Worm (Caenorhabditis elegans) whole organism, L4/young adult: ENCODE measurements around the gene fntb-1.

Experiments
- W03F9.2 ChIP-seq: fragments of 150-350 bp; optimal IDR thresholded peaks from 2 replicates; lab custom pipeline; 2014; ENCODE audit warnings: missing biosample characterization, missing genetic modification characterization
- dao-5 ChIP-seq: sonication (generic microtip); optimal IDR thresholded peaks from 2 replicates; lab custom pipeline; 2016; ENCODE audit warnings: missing genotype, missing genetic modification characterization, moderate library complexity, missing compliant biosample characterization
- him-1 ChIP-seq: sonication (generic microtip); optimal IDR thresholded peaks from 2 replicates; lab custom pipeline; 2016; ENCODE audit warnings: missing genotype, missing genetic modification reagents, missing genetic modification characterization, missing compliant biosample characterization

fntb-1 gene

ce11 chrV:14426013-14426412 is 21.4 kb upstream of the fntb-1 start:
- no peak for TF ChIP-seq W03F9.2 (tag; lab: Kevin White, UChicago)
- no peak for TF ChIP-seq dao-5 (tag; lab: Kevin White, UChicago)
- no peak for TF ChIP-seq him-1

ce11 chrV:14427069-14427825 is 20.2 kb upstream of the fntb-1 start:
- TF ChIP-seq him-1 (no peak), dao-5 (tag; lab: Kevin White, UChicago) (no peak), W03F9.2 (tag; lab: Kevin White, UChicago) (no peak)

ce11 chrV:14428865-14429264 is 18.6 kb upstream of the fntb-1 start, which contains the start of gene F23B12.1:
Gene F23B12.1, plus strand, starts transcription at chrV:14429165.
- TF ChIP-seq him-1: no peak
- TF ChIP-seq dao-5 (tag; lab: Kevin White, UChicago): no peak
- no peak for TF ChIP-seq W03F9.2 (tag; lab: Kevin White, UChicago)

ce11 chrV:14432259-14432658 is 15.2 kb upstream of the fntb-1 start, which contains the start of gene egl-1:
Gene egl-1, minus strand, starts transcription at chrV:14432359.
- TF ChIP-seq W03F9.2 (tag; lab: Kevin White, UChicago) (no peak), him-1 (no peak), dao-5 (tag; lab: Kevin White, UChicago) (no peak)

- TF ChIP-seq dao-5 (tag; lab: Kevin White, UChicago) (no peak), him-1 (no peak), W03F9.2 (tag; lab: Kevin White, UChicago) (no peak)
Measured at ce11 chrV:14433584-14433983, 13.9 kb upstream of the fntb-1 start.

- TF ChIP-seq W03F9.2 (tag; lab: Kevin White, UChicago): no peak
- no peak for TF ChIP-seq him-1
- no peak for TF ChIP-seq dao-5 (tag; lab: Kevin White, UChicago)
Measured at ce11 chrV:14436195-14436594, 11.3 kb upstream of the fntb-1 start.

ce11 chrV:14437355-14437754 is 10.1 kb upstream of the fntb-1 start:
- TF ChIP-seq him-1 (no peak), dao-5 (tag; lab: Kevin White, UChicago) (no peak), W03F9.2 (tag; lab: Kevin White, UChicago) (no peak)

- TF ChIP-seq him-1 (no peak), dao-5 (tag; lab: Kevin White, UChicago) (no peak), W03F9.2 (tag; lab: Kevin White, UChicago) (no peak)
Measured at ce11 chrV:14438099-14438739, 9.2 kb upstream of the fntb-1 start.

ce11 chrV:14439236-14439635 is 8.2 kb upstream of the fntb-1 start:
- TF ChIP-seq him-1 (no peak), W03F9.2 (tag; lab: Kevin White, UChicago) (no peak), dao-5 (tag; lab: Kevin White, UChicago) (no peak)

ce11 chrV:14440841-14441240 is 6.6 kb upstream of the fntb-1 start, which contains the start of gene F23B12.4:
Gene F23B12.4, plus strand, starts transcription at chrV:14441141.
- no peak for TF ChIP-seq W03F9.2 (tag; lab: Kevin White, UChicago)
- no peak for TF ChIP-seq him-1
- no peak for TF ChIP-seq dao-5 (tag; lab: Kevin White, UChicago)

ce11 chrV:14446453-14446852 is 998 bp upstream of the fntb-1 start:
- no peak for TF ChIP-seq him-1
- no peak for TF ChIP-seq dao-5 (tag; lab: Kevin White, UChicago)
- no peak for TF ChIP-seq W03F9.2 (tag; lab: Kevin White, UChicago)

- TF ChIP-seq him-1: no peak
- no peak for TF ChIP-seq dao-5 (tag; lab: Kevin White, UChicago)
- no peak for TF ChIP-seq W03F9.2 (tag; lab: Kevin White, UChicago)
Measured at ce11 chrV:14448669-14449068, 1.2 kb downstream of the fntb-1 start.

ce11 chrV:14449397-14449796 is 1.9 kb downstream of the fntb-1 start, which contains the start of gene F23B12.7:
Gene F23B12.7, plus strand, starts transcription at chrV:14449697.
- no peak for TF ChIP-seq dao-5 (tag; lab: Kevin White, UChicago)
- no peak for TF ChIP-seq him-1
- TF ChIP-seq W03F9.2 (tag; lab: Kevin White, UChicago): no peak

- TF ChIP-seq dao-5 (tag; lab: Kevin White, UChicago) (no peak), W03F9.2 (tag; lab: Kevin White, UChicago) (no peak), him-1 (no peak)
Measured at ce11 chrV:14456626-14457025, 9.2 kb downstream of the fntb-1 start, which contains the start of gene bmk-1. Gene bmk-1, minus strand, starts transcription at chrV:14456984.
